Fruit fly (Drosophila melanogaster): Measurements from ENCODE around the gene tefu.
A peak's percentile ranks its signal among the peaks of the same experiment; 100 is the strongest.

tefu gene

dm6 chr3R:15265406-15266040, 23.5 kb upstream of the tefu start, which contains the start of gene ATPsynO (continued):
- TF ChIP-seq phol (tag; optimal IDR thresholded peaks at IDR 0.05) (peak; percentile 79), ttk (GFP tag; IDR thresholded peaks at IDR 0.05) (no peak), CG7271 (tag; optimal IDR thresholded peaks at IDR 0.05) (peak; percentile 12), caup (GFP tag; optimal IDR thresholded peaks at IDR 0.05; ENCODE audit: severe bottlenecking) (peak; percentile 23), tll (GFP tag; optimal IDR thresholded peaks at IDR 0.05) (peak in 1 of 2 experiments; percentile 13), Hsf (GFP tag; optimal IDR thresholded peaks at IDR 0.05) (peak; percentile 14), nmo (GFP tag; optimal IDR thresholded peaks at IDR 0.05) (peak; percentile 63), wor (GFP tag; IDR thresholded peaks at IDR 0.05) (no peak), Mrtf (GFP tag; IDR thresholded peaks at IDR 0.05) (no peak), odd (GFP tag; optimal IDR thresholded peaks at IDR 0.05) (no peak), CG18476 (GFP tag; optimal IDR thresholded peaks at IDR 0.05) (no peak), D19A (tag; optimal IDR thresholded peaks at IDR 0.05) (no peak), grau (tag; optimal IDR thresholded peaks at IDR 0.05) (peak; percentile 44), ato (GFP tag; IDR thresholded peaks at IDR 0.05; ENCODE audit: partially characterized antibody) (no peak), CG9437 (GFP tag; optimal IDR thresholded peaks at IDR 0.05) (no peak), vfl (GFP tag; optimal IDR thresholded peaks at IDR 0.05) (peak; percentile 8), Bgb (GFP tag; IDR thresholded peaks at IDR 0.05; ENCODE audit: partially characterized antibody) (no peak), Eip74EF (GFP tag; optimal IDR thresholded peaks at IDR 0.05) (no peak), CG4617 (GFP tag; optimal IDR thresholded peaks at IDR 0.05; ENCODE audit: borderline replicate concordance) (peak; percentile 69), CG14710 (tag; optimal IDR thresholded peaks at IDR 0.05) (peak; percentile 53), ap (GFP tag; IDR thresholded peaks at IDR 0.05) (no peak), Dip3 (GFP tag; optimal IDR thresholded peaks at IDR 0.05) (no peak), CG30020 (tag; optimal IDR thresholded peaks at IDR 0.05) (peak; percentile 60), CG7928 (GFP tag; optimal IDR thresholded peaks at IDR 0.05) (peak; percentile 99), CG13624 (GFP tag; optimal IDR thresholded peaks at IDR 0.05) (peak; percentile 28), eyg (GFP tag; optimal IDR thresholded peaks at IDR 0.05) (peak; percentile 11), CG17829 (tag; optimal IDR thresholded peaks at IDR 0.05) (peak; percentile 69), Dp (GFP tag; optimal IDR thresholded peaks at IDR 0.05) (peak; percentile 52), inv (GFP tag; IDR thresholded peaks at IDR 0.05; ENCODE audit: partially characterized antibody) (no peak), Fer1 (GFP tag; optimal IDR thresholded peaks at IDR 0.05) (peak; percentile 27), Doc3 (GFP tag; IDR thresholded peaks at IDR 0.05; ENCODE audit: partially characterized antibody) (no peak), HmgZ (tag; optimal IDR thresholded peaks at IDR 0.05) (peak; percentile 76), zen (tag; optimal IDR thresholded peaks at IDR 0.05) (peak; percentile 41), CG12659 (GFP tag; optimal IDR thresholded peaks at IDR 0.05) (peak; percentile 62), luna (GFP tag; optimal IDR thresholded peaks at IDR 0.05) (no peak), row (GFP tag; IDR thresholded peaks at IDR 0.05) (peak; percentile 78), CG17328 (GFP tag; IDR thresholded peaks at IDR 0.05) (no peak), trem (tag; optimal IDR thresholded peaks at IDR 0.05) (peak; percentile 69), CG16813 (GFP tag; IDR thresholded peaks at IDR 0.05; ENCODE audit: partially characterized antibody) (0 out of 3 replicates have a peak, but pooled peaks have one; percentile 42), shn (GFP tag; optimal IDR thresholded peaks at IDR 0.05) (no peak), tin (GFP tag; optimal IDR thresholded peaks at IDR 0.05) (peak; percentile 11), nau (GFP tag; optimal IDR thresholded peaks at IDR 0.05) (no peak), amos (GFP tag; IDR thresholded peaks at IDR 0.05; ENCODE audit: partially characterized antibody) (peak; percentile 7; the same call in 1 of the 2 replicates), dmrt11E (tag; optimal IDR thresholded peaks at IDR 0.05) (peak; percentile 26), gro (GFP tag; optimal IDR thresholded peaks at IDR 0.05) (peak; percentile 51), chinmo (GFP tag; IDR thresholded peaks at IDR 0.05; ENCODE audit: partially characterized antibody) (peak; percentile 59; the same call in 1 of the 4 replicates), YL-1 (GFP tag; optimal IDR thresholded peaks at IDR 0.05) (peak; percentile 97), Dref (GFP tag; IDR thresholded peaks at IDR 0.05) (peak; percentile 85)

All from whole organism, embryonic.